Fruit fly (Drosophila melanogaster) whole organism, prepupa: ENCODE measurements around the gene CG14770.

Source experiments
- Blimp-1 ChIP-seq: fragments of 200-800 bp; sonication (Bioruptor generic); optimal IDR thresholded peaks from 3 replicates; lab custom pipeline; 2017; ENCODE audit warnings: missing biosample characterization, missing genetic modification characterization, mild to moderate bottlenecking, moderate library complexity, missing genetic modification reagents
- CG10631 ChIP-seq: fragments of 200-800 bp; sonication (Bioruptor generic); optimal IDR thresholded peaks from 2 replicates; lab custom pipeline; 2016; ENCODE audit warnings: missing biosample characterization, missing genetic modification characterization
- CG11902 ChIP-seq: fragments of 200-800 bp; sonication (Bioruptor generic); optimal IDR thresholded peaks from 3 replicates; lab custom pipeline; 2016; ENCODE audit warnings: missing biosample characterization, missing genetic modification characterization
- CG15336 ChIP-seq: fragments of 200-800 bp; sonication (Bioruptor generic); IDR thresholded peaks from 2 replicates; pipeline ENCODE4 v1.3.6; 2022; ENCODE audit warnings: missing biosample characterization, missing genetic modification characterization
- CG1621 ChIP-seq: fragments of 200-800 bp; sonication (Bioruptor generic); optimal IDR thresholded peaks from 3 replicates; lab custom pipeline; 2018; ENCODE audit warnings: missing biosample characterization, mild to moderate bottlenecking, missing genetic modification characterization
- CG3919 ChIP-seq: fragments of 200-800 bp; sonication (Bioruptor generic); optimal IDR thresholded peaks from 3 replicates; lab custom pipeline; 2016; ENCODE audit warnings: missing biosample characterization, missing genetic modification characterization
- CG6163 ChIP-seq: fragments of 200-800 bp; sonication (Bioruptor generic); IDR thresholded peaks from 3 replicates; pipeline ENCODE4 v1.3.6; 2022; ENCODE audit warnings: missing biosample characterization, missing genetic modification characterization
- CG6808 ChIP-seq: fragments of 200-800 bp; sonication (Bioruptor generic); optimal IDR thresholded peaks from 3 replicates; lab custom pipeline; 2017; ENCODE audit warnings: missing biosample characterization, missing genetic modification characterization, mild to moderate bottlenecking, moderate library complexity, missing genetic modification reagents
- CG6854 ChIP-seq: fragments of 200-800 bp; sonication (Bioruptor generic); optimal IDR thresholded peaks from 2 replicates; lab custom pipeline; 2017; ENCODE audit warnings: missing biosample characterization, mild to moderate bottlenecking, missing genetic modification characterization
- CG7368 ChIP-seq: fragments of 200-800 bp; sonication (Bioruptor generic); optimal IDR thresholded peaks from 3 replicates; lab custom pipeline; 2016; ENCODE audit warnings: missing biosample characterization, missing genetic modification characterization
- CG8632 ChIP-seq: fragments of 200-800 bp; sonication (Bioruptor generic); optimal IDR thresholded peaks from 3 replicates; lab custom pipeline; 2016; ENCODE audit warnings: missing biosample characterization, missing genetic modification characterization
- Eip75B ChIP-seq: fragments of 200-800 bp; sonication (Bioruptor generic); optimal IDR thresholded peaks from 3 replicates; lab custom pipeline; 2016; ENCODE audit warnings: missing biosample characterization, missing genetic modification characterization
- Eip78C ChIP-seq: fragments of 200-800 bp; sonication (Bioruptor generic); peaks from one replicate; lab custom pipeline; 2016; ENCODE audit warnings: missing biosample characterization, missing genetic modification characterization
- Eip93F ChIP-seq: fragments of 200-800 bp; sonication (Bioruptor generic); optimal IDR thresholded peaks from 2 replicates; lab custom pipeline; 2016; ENCODE audit warnings: missing biosample characterization, mild to moderate bottlenecking, missing genetic modification characterization
- Ets96B ChIP-seq: fragments of 200-800 bp; optimal IDR thresholded peaks from 2 replicates; lab custom pipeline; 2019; ENCODE audit warnings: missing biosample characterization, mild to moderate bottlenecking, missing genetic modification characterization, moderate library complexity
- Hr38 ChIP-seq: sonication (Bioruptor generic); optimal IDR thresholded peaks from 2 replicates; lab custom pipeline; 2016; ENCODE audit warnings: missing biosample characterization, missing genetic modification characterization
- Hr4 ChIP-seq: fragments of 200-800 bp; sonication (Bioruptor generic); optimal IDR thresholded peaks from 3 replicates; lab custom pipeline; 2016; ENCODE audit warnings: missing biosample characterization, missing genetic modification characterization
- Met ChIP-seq: fragments of 200-800 bp; sonication (Bioruptor generic); optimal IDR thresholded peaks from 3 replicates; lab custom pipeline; 2016; ENCODE audit warnings: missing biosample characterization, missing genetic modification characterization
- Sox14 ChIP-seq: fragments of 200-800 bp; sonication (Bioruptor generic); optimal IDR thresholded peaks from 3 replicates; lab custom pipeline; 2016; ENCODE audit warnings: missing biosample characterization, missing genetic modification characterization
- Sox15 ChIP-seq: fragments of 200-800 bp; sonication (Bioruptor generic); optimal IDR thresholded peaks from 3 replicates; lab custom pipeline; 2016; ENCODE audit warnings: missing biosample characterization, missing genetic modification characterization
- achi ChIP-seq: fragments of 200-800 bp; sonication (Bioruptor generic); optimal IDR thresholded peaks from 3 replicates; lab custom pipeline; 2016; ENCODE audit warnings: missing biosample characterization, missing genetic modification characterization
- cyc ChIP-seq: fragments of 200-800 bp; sonication (Bioruptor generic); optimal IDR thresholded peaks from 3 replicates; lab custom pipeline; 2016; ENCODE audit warnings: missing biosample characterization, missing genetic modification characterization
- dsx ChIP-seq: fragments of 200-800 bp; optimal IDR thresholded peaks from 3 replicates; lab custom pipeline; 2019; ENCODE audit warnings: missing biosample characterization, mild to moderate bottlenecking, missing genetic modification characterization, moderate library complexity; ENCODE audit not compliant: poor library complexity, severe bottlenecking
- eg ChIP-seq: fragments of 200-800 bp; sonication (Bioruptor generic); IDR thresholded peaks from 3 replicates; pipeline ENCODE4 v1.3.6; 2022; ENCODE audit warnings: missing biosample characterization, missing genetic modification characterization
- esn ChIP-seq: fragments of 200-800 bp; sonication (Bioruptor generic); optimal IDR thresholded peaks from 2 replicates; lab custom pipeline; 2016; ENCODE audit warnings: missing biosample characterization, mild to moderate bottlenecking, missing genetic modification characterization, moderate library complexity
- fd85E ChIP-seq: fragments of 200-800 bp; sonication (Bioruptor generic); optimal IDR thresholded peaks from 3 replicates; lab custom pipeline; 2016; ENCODE audit warnings: missing biosample characterization, missing genetic modification characterization
- fkh ChIP-seq: fragments of 200-800 bp; sonication (Bioruptor generic); optimal IDR thresholded peaks from 3 replicates; lab custom pipeline; 2017; ENCODE audit warnings: missing biosample characterization, mild to moderate bottlenecking, missing genetic modification characterization, moderate library complexity
- lz ChIP-seq: fragments of 200-800 bp; sonication (Bioruptor generic); optimal IDR thresholded peaks from 3 replicates; lab custom pipeline; 2016; ENCODE audit warnings: missing biosample characterization, missing genetic modification characterization
- net ChIP-seq: fragments of 200-800 bp; sonication (Bioruptor generic); optimal IDR thresholded peaks from 3 replicates; lab custom pipeline; 2016; ENCODE audit warnings: missing biosample characterization, missing genetic modification characterization
- pdm3 ChIP-seq: fragments of 200-800 bp; sonication (Bioruptor generic); optimal IDR thresholded peaks from 3 replicates; lab custom pipeline; 2016; ENCODE audit warnings: missing biosample characterization, missing genetic modification characterization
- salr ChIP-seq, 2 experiments: fragments of 200-800 bp; sonication (Bioruptor generic); optimal IDR thresholded peaks; 3 replicates each; lab custom pipeline; 2016 to 2018; ENCODE audit warnings: missing biosample characterization in 2 of 2, missing genetic modification characterization in 2 of 2, mild to moderate bottlenecking in 1 of 2
- spab ChIP-seq: fragments of 200-800 bp; sonication (Bioruptor generic); optimal IDR thresholded peaks from 2 replicates; lab custom pipeline; 2017; ENCODE audit warnings: missing biosample characterization, mild to moderate bottlenecking, missing genetic modification characterization, missing genetic modification reagents
- ss ChIP-seq, 2 experiments: fragments of 200-800 bp; sonication (Bioruptor generic); optimal IDR thresholded peaks; 2 replicates in 1 of 2; 3 replicates in 1 of 2; lab custom pipeline; 2017 to 2018; ENCODE audit warnings: mild to moderate bottlenecking in 2 of 2, missing biosample characterization in 2 of 2, missing genetic modification characterization in 2 of 2, moderate library complexity in 1 of 2
- svp ChIP-seq: fragments of 200-800 bp; sonication (Bioruptor generic); peaks from one replicate; lab custom pipeline; 2016; ENCODE audit warnings: missing biosample characterization, missing genetic modification characterization
- vri ChIP-seq: fragments of 200-800 bp; sonication (Bioruptor generic); optimal IDR thresholded peaks from 3 replicates; lab custom pipeline; 2016; ENCODE audit warnings: missing biosample characterization, mild to moderate bottlenecking, missing genetic modification characterization

Gene CG14770

DNA sequence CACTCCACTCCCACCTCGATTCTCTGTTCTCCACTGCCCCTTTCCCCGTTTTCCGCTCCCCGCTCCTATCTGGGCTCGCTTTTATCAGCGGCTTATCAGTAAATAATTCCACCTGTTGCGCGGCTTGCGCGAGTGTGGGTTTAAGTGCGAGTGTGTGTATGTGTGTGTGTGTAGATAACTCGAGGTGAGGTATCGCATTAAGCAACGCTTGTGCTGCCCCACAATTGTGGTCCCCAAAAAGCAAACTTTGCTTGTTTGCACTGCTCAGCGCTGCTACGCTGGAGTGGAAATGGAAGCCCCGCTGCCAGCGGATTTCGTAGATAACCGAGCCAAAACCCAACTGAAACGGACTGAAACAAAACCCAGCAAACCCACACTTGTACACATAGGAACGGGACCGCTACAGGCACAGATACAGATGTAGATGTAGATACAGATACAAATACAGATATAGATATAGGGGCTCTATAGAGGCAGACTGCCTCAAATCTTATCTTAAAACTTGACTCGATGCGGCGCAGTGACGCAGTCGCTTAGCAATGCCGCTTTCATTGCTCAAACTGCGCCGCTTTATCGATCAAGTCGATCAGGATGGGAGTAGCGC lies 18.2 kb downstream of the CG14770 start:
- TF ChIP-seq Sox15 (no peak), svp (GFP tag; lab: Kevin White, UChicago) (peak; percentile 75), achi (no peak), Eip93F (GFP tag; lab: Kevin White, UChicago) (peak; percentile 60), fkh (peak; percentile 90), vri (GFP tag; lab: Kevin White, UChicago) (peak; percentile 19)

DNA sequence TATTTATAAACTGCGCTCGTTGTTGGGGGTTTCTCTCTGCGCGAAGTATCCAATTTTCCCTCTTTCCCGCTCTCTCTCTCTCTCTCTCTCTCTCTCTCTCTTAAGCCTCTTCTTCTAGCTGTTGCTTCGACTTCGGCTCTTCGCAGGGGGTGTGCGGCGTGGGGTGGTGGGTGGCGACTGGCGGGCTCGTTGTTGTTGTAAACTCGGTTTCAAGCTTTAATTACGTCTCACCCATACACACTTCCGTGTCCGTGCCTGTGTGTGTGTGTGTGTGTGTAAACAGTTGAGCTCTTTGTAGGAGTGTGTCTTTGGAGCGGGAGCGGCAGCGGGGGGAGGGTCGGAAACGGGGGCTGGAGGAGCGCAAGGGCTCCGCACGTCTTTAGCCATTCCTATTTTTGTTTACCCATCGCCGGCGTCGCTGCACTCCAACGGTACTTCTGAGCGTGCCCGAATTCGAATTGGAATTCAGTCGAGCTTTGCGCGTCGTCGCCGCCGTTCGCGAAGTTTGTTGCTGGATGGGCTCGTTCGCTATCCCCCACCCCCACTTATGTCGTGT lies 19.2 kb downstream of the CG14770 start:
- TF ChIP-seq CG6163, result 0 out of 3 replicates have a peak, but pooled peaks have one; percentile 35
- 0 out of 3 replicates have a peak, but pooled peaks have one; percentile 4 for TF ChIP-seq eg (GFP tag; lab: Robert Waterston, UW)
- peak; percentile 37 for TF ChIP-seq CG6808 (GFP tag; lab: Kevin White, UChicago)
- TF ChIP-seq Eip93F (GFP tag; lab: Kevin White, UChicago), result no peak
- peak; percentile 93 for TF ChIP-seq fkh
- no peak for TF ChIP-seq CG1621 (tag; lab: Kevin White, UChicago)
- TF ChIP-seq svp (GFP tag; lab: Kevin White, UChicago), result peak; percentile 11
- TF ChIP-seq ss (GFP tag; optimal IDR thresholded peaks at IDR 0.05; lab: Kevin White, UChicago), result peak; percentile 26 to 33
- TF ChIP-seq Eip78C (GFP tag; lab: Kevin White, UChicago), result peak; percentile 34

DNA sequence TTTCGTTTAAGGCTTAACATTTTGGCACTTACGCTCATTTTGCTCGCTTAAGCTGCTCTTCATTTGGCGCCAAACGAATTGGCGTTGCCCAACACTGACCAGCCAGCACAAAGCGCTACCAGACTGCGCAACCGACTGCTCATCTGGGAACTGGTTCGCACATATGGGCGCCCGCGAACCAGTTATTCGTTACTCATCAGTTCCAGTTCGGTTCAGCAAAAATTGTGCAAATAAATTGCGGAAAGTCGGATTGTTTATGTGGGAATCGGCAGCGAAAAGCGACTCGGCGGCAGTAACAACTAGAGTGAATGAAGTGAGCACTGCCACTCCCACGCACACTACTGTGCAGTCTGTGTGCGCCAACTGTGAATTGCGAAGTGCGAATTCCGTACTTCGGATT lies 23.8 kb downstream of the CG14770 start, which contains the start of gene Rilpl:
Rilpl (plus strand) TSS at position 180 of the 400 bp plus-strand sequence.
- TF ChIP-seq CG10631 (GFP tag; lab: Kevin White, UChicago), result no peak
- TF ChIP-seq spab (GFP tag; lab: Kevin White, UChicago), result no peak
- no peak for TF ChIP-seq CG11902 (GFP tag; lab: Kevin White, UChicago)
- peak; percentile 7 for TF ChIP-seq Eip78C (GFP tag; lab: Kevin White, UChicago)
- TF ChIP-seq cyc (GFP tag; lab: Kevin White, UChicago), result peak; percentile 14
- no peak for TF ChIP-seq dsx (GFP tag; lab: Kevin White, UChicago)
- no peak for TF ChIP-seq Blimp-1 (GFP tag; lab: Kevin White, UChicago)
- TF ChIP-seq lz (GFP tag; lab: Kevin White, UChicago), result peak; percentile 25
- peak; percentile 29 to 45 for TF ChIP-seq ss (GFP tag; optimal IDR thresholded peaks at IDR 0.05; lab: Kevin White, UChicago)
- TF ChIP-seq Sox14 (GFP tag; lab: Kevin White, UChicago), result peak; percentile 24
- TF ChIP-seq CG15336 (GFP tag; lab: Robert Waterston, UW), result no peak
- peak; percentile 23 for TF ChIP-seq net (GFP tag; lab: Kevin White, UChicago)
- no peak for TF ChIP-seq CG7368 (GFP tag; lab: Kevin White, UChicago)
- TF ChIP-seq Eip75B (GFP tag; lab: Kevin White, UChicago), result peak; percentile 13
- no peak for TF ChIP-seq pdm3 (GFP tag; lab: Kevin White, UChicago)
- no peak for TF ChIP-seq fd85E
- no peak for TF ChIP-seq Hr4 (GFP tag; lab: Kevin White, UChicago)
- peak; percentile 63 for TF ChIP-seq CG1621 (tag; lab: Kevin White, UChicago)
- peak; percentile 66 for TF ChIP-seq fkh
- TF ChIP-seq salr (GFP tag; optimal IDR thresholded peaks at IDR 0.05; lab: Kevin White, UChicago), result no peak
- no peak for TF ChIP-seq vri (GFP tag; lab: Kevin White, UChicago)
- TF ChIP-seq Ets96B (tag; lab: Kevin White, UChicago), result no peak
- no peak for TF ChIP-seq CG8632
- peak; percentile 30 for TF ChIP-seq CG3919 (GFP tag; lab: Kevin White, UChicago)
- peak; percentile 40 for TF ChIP-seq CG6854 (GFP tag; lab: Kevin White, UChicago)
- TF ChIP-seq Met (GFP tag; lab: Kevin White, UChicago), result no peak
- 0 out of 3 replicates have a peak, but pooled peaks have one; percentile 21 for TF ChIP-seq eg (GFP tag; lab: Robert Waterston, UW)
- TF ChIP-seq esn (GFP tag; lab: Kevin White, UChicago), result peak; percentile 27
- TF ChIP-seq Hr38 (GFP tag; lab: Kevin White, UChicago), result no peak
